Fruit fly (Drosophila melanogaster): Measurements from ENCODE around the gene Tektin-C.

dm6 chr3L:5808540-5809200 is 12.3 kb upstream of the Tektin-C start:
- no peak for TF ChIP-seq z (GFP tag; IDR thresholded peaks at IDR 0.05)
- TF ChIP-seq CG9215 (GFP tag; IDR thresholded peaks at IDR 0.05) = no peak

Data from whole organism, embryonic.